Worm (Caenorhabditis elegans) whole organism, L2 larva: ENCODE measurements around the gene ceh-90.

Experiments
- F13H6.1 ChIP-seq: sonication (generic microtip); optimal IDR thresholded peaks from 2 replicates; lab custom pipeline; 2016; ENCODE audit warnings: missing genetic modification characterization, missing compliant biosample characterization
- ztf-4 ChIP-seq: fragments of 150-350 bp; optimal IDR thresholded peaks from 2 replicates; lab custom pipeline; 2014; ENCODE audit warnings: missing biosample characterization, missing genetic modification characterization

ce11 chrX:14145634-14146033 is 11.2 kb downstream of the ceh-90 start:
- TF ChIP-seq ztf-4 (no peak), F13H6.1 (tag; lab: Kevin White, UChicago) (no peak)
